Fruit fly (Drosophila melanogaster): ENCODE measurements around the gene CG42394.

CG42394 gene

DNA sequence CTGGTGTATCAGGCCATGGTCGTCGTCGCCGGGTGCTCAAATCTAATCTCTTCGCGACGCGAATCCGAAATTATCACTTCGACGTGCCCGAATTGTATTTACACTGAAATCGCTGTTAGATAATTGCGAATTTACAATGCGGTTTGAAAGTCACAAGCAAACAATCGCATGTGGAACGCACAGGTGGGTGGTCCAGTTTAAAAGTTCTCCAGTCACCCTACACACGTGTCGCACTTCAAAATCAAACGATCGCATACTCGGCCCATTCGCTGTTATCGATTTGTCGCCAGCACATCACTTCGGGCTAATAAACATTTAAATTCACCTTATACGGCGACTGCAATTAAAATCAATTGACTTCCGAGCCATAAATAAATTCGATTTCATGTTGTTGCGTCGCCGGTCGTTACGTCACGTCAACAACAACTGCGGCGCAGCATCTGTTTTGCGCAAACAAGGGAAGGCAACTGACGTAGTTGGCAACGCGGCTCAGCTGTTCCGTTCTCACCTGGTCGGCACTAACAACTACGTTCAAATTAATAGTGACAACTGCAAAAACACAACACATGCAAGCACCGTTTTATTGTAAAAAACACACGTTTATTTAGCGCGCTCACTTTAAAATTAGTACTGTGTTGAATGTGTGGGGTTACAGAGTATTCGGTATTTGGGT, 13.3 kb downstream of the CG42394 start, which contains the start of gene CG6574 (continued):
- TF ChIP-seq Lpt (GFP tag; optimal IDR thresholded peaks at IDR 0.05) (no peak), seq (GFP tag; IDR thresholded peaks at IDR 0.05) (no peak), CG3726 (GFP tag; IDR thresholded peaks at IDR 0.05) (no peak), Hey (tag; optimal IDR thresholded peaks at IDR 0.05) (no peak), CG1832 (GFP tag; optimal IDR thresholded peaks at IDR 0.05) (no peak), CG2889 (GFP tag; IDR thresholded peaks at IDR 0.05) (no peak), Scr (GFP tag; IDR thresholded peaks at IDR 0.05; ENCODE audit: partially characterized antibody) (no peak), peb (GFP tag; IDR thresholded peaks at IDR 0.05) (no peak), Hmx (GFP tag; optimal IDR thresholded peaks at IDR 0.05) (no peak), Abd-B (GFP tag; optimal IDR thresholded peaks at IDR 0.05) (no peak), CG3838 (GFP tag; optimal IDR thresholded peaks at IDR 0.05) (peak; percentile 17), CG31388 (GFP tag; optimal IDR thresholded peaks at IDR 0.05) (no peak), CG9876 (GFP tag; optimal IDR thresholded peaks at IDR 0.05) (no peak), HmgD (GFP tag; optimal IDR thresholded peaks at IDR 0.05) (no peak), CG17912 (GFP tag; optimal IDR thresholded peaks at IDR 0.05) (no peak), CG34224 (GFP tag; IDR thresholded peaks at IDR 0.05; ENCODE audit: partially characterized antibody) (no peak), CG4424 (GFP tag; optimal IDR thresholded peaks at IDR 0.05) (no peak), E2f2 (GFP tag; IDR thresholded peaks at IDR 0.05) (peak; percentile 15; the same call in 1 of the 2 replicates), gcm2 (GFP tag; optimal IDR thresholded peaks at IDR 0.05) (no peak), CG6854 (GFP tag; optimal IDR thresholded peaks at IDR 0.05) (no peak), Hand (GFP tag; optimal IDR thresholded peaks at IDR 0.05) (no peak), Pdp1 (GFP tag; optimal IDR thresholded peaks at IDR 0.05) (peak in 1 of 2 experiments; percentile 96), NfI (GFP tag; optimal IDR thresholded peaks at IDR 0.05) (no peak), gcm (GFP tag; optimal IDR thresholded peaks at IDR 0.05) (no peak), MESR4 (GFP tag; optimal IDR thresholded peaks at IDR 0.05) (no peak), gt (GFP tag; IDR thresholded peaks at IDR 0.05) (no peak), sim (GFP tag; IDR thresholded peaks at IDR 0.05) (no peak), CG11695 (GFP tag; IDR thresholded peaks at IDR 0.05) (0 out of 3 replicates have a peak, but pooled peaks have one; percentile 32), CG17186 (GFP tag; optimal IDR thresholded peaks at IDR 0.05) (no peak), tap (tag; optimal IDR thresholded peaks at IDR 0.05) (no peak), unpg (GFP tag; optimal IDR thresholded peaks at IDR 0.05) (no peak), trh (GFP tag; optimal IDR thresholded peaks at IDR 0.05) (no peak), cwo (GFP tag; optimal IDR thresholded peaks at IDR 0.05) (peak; percentile 17), ssp (GFP tag; IDR thresholded peaks at IDR 0.05) (no peak), tna (GFP tag; IDR thresholded peaks at IDR 0.05; ENCODE audit: partially characterized antibody) (no peak), CG6683 (GFP tag; optimal IDR thresholded peaks at IDR 0.05) (no peak), CG8924 (tag; optimal IDR thresholded peaks at IDR 0.05) (peak; percentile 5)

DNA sequence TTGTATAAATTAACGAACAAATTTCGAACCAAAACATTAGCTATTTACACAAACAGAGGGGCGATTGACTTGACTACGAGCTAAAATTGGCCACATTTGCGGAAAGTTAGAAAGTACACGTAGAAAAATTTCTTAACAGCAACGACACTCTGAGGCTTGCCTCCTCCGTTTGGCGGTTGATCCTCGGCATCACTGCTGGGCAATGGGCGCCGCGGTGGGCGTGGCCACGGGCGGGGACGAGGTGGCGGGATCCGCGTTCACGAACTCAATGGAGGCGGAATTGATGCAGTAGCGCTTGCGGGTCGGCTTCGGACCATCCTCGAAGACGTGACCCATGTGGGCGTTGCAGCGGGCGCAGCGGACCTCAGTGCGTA, 13.8 kb downstream of the CG42394 start:
- no peak for TF ChIP-seq CG4820 (GFP tag; optimal IDR thresholded peaks at IDR 0.05)
- no peak for TF ChIP-seq CG13123 (GFP tag; optimal IDR thresholded peaks at IDR 0.05)
- TF ChIP-seq Trl (optimal IDR thresholded peaks at IDR 0.05) = no peak
- peak; percentile 46 for TF ChIP-seq Trl (GFP tag; optimal IDR thresholded peaks at IDR 0.05)
- TF ChIP-seq CG3407 (GFP tag; optimal IDR thresholded peaks at IDR 0.05) = no peak
- TF ChIP-seq CG18619 (GFP tag; optimal IDR thresholded peaks at IDR 0.05) = peak; percentile 3
- TF ChIP-seq Neu2 (GFP tag; optimal IDR thresholded peaks at IDR 0.05; ENCODE audit: borderline replicate concordance) = peak; percentile 37
- peak; percentile 78 for TF ChIP-seq Med (GFP tag)
- TF ChIP-seq HLH3B (GFP tag; IDR thresholded peaks at IDR 0.05) = peak; percentile 17; the same call in 1 of the 2 replicates
- peak; percentile 17 for TF ChIP-seq CG7786 (GFP tag; optimal IDR thresholded peaks at IDR 0.05)
- peak; percentile 6 for TF ChIP-seq Antp (GFP tag; optimal IDR thresholded peaks at IDR 0.05)
- TF ChIP-seq CG6765 (GFP tag; optimal IDR thresholded peaks at IDR 0.05) = no peak
- TF ChIP-seq bbx (GFP tag; IDR thresholded peaks at IDR 0.05; ENCODE audit: partially characterized antibody) = no peak; the same call in 1 of the 2 replicates
- no peak for TF ChIP-seq mirr (GFP tag; optimal IDR thresholded peaks at IDR 0.05)
- TF ChIP-seq Max (GFP tag; optimal IDR thresholded peaks at IDR 0.05) = no peak
- TF ChIP-seq CG9609 (GFP tag; optimal IDR thresholded peaks at IDR 0.05) = peak; percentile 20

All from whole organism, embryonic.